Worm (Caenorhabditis elegans) whole organism, late embryonic: Measurements from ENCODE around the gene ddx-19.

Experiments
- C38D4.7 ChIP-seq: fragments of 200-800 bp; sonication (Bioruptor generic); optimal IDR thresholded peaks from 2 replicates; lab custom pipeline; 2018; ENCODE audit warnings: mild to moderate bottlenecking, missing genetic modification characterization, moderate library complexity, missing compliant biosample characterization
- F13H6.1 ChIP-seq: sonication (generic microtip); optimal IDR thresholded peaks from 2 replicates; lab custom pipeline; 2016; ENCODE audit warnings: missing genetic modification characterization, missing compliant biosample characterization
- K02D7.2 ChIP-seq: sonication (generic microtip); optimal IDR thresholded peaks from 2 replicates; lab custom pipeline; 2017; ENCODE audit warnings: mild to moderate bottlenecking, missing genetic modification characterization, missing compliant biosample characterization
- K09A11.1 ChIP-seq: sonication (generic microtip); optimal IDR thresholded peaks from 2 replicates; lab custom pipeline; 2017; ENCODE audit warnings: antibody characterized with exemption, mild to moderate bottlenecking, missing genetic modification characterization, missing compliant biosample characterization; ENCODE audit not compliant: insufficient read depth
- T23F11.4 ChIP-seq: fragments of 200-800 bp; sonication (Bioruptor generic); optimal IDR thresholded peaks from 2 replicates; lab custom pipeline; 2018; ENCODE audit warnings: mild to moderate bottlenecking, missing genetic modification characterization, missing compliant biosample characterization
- Y22D7AL.16 ChIP-seq: sonication (generic microtip); optimal IDR thresholded peaks from 2 replicates; lab custom pipeline; 2016; ENCODE audit warnings: missing genetic modification characterization, missing compliant biosample characterization
- ceh-34 ChIP-seq: sonication (generic microtip); optimal IDR thresholded peaks from 2 replicates; lab custom pipeline; 2016; ENCODE audit warnings: mild to moderate bottlenecking, missing genetic modification characterization, missing compliant biosample characterization
- ceh-48 ChIP-seq: sonication (generic microtip); optimal IDR thresholded peaks from 2 replicates; lab custom pipeline; 2016; ENCODE audit warnings: missing genetic modification characterization, inconsistent platforms, missing compliant biosample characterization
- che-1 ChIP-seq: sonication (generic microtip); optimal IDR thresholded peaks from 2 replicates; lab custom pipeline; 2016; ENCODE audit warnings: mild to moderate bottlenecking, missing genetic modification characterization, missing compliant biosample characterization
- dve-1 ChIP-seq: sonication (generic microtip); optimal IDR thresholded peaks from 2 replicates; lab custom pipeline; 2017; ENCODE audit warnings: antibody characterized with exemption, mild to moderate bottlenecking, missing genetic modification characterization, missing compliant biosample characterization
- elt-2 ChIP-seq: sonication (generic microtip); optimal IDR thresholded peaks from 2 replicates; lab custom pipeline; 2016; ENCODE audit warnings: missing genetic modification reagents, missing genetic modification characterization, missing compliant biosample characterization
- ets-4 ChIP-seq: sonication (generic microtip); optimal IDR thresholded peaks from 2 replicates; lab custom pipeline; 2016; ENCODE audit warnings: missing genetic modification characterization, missing compliant biosample characterization
- eyg-1 ChIP-seq: sonication (generic microtip); optimal IDR thresholded peaks from 2 replicates; lab custom pipeline; 2016; ENCODE audit warnings: missing genotype, missing genetic modification characterization, missing compliant biosample characterization
- fkh-10 ChIP-seq: fragments of 150-350 bp; optimal IDR thresholded peaks from 2 replicates; lab custom pipeline; 2014; ENCODE audit warnings: missing biosample characterization, missing genetic modification reagents, missing genetic modification characterization
- fkh-6 ChIP-seq: sonication (generic microtip); optimal IDR thresholded peaks from 2 replicates; lab custom pipeline; 2016; ENCODE audit warnings: missing genetic modification characterization, missing compliant biosample characterization
- gmeb-2 ChIP-seq: sonication (generic microtip); optimal IDR thresholded peaks from 2 replicates; lab custom pipeline; 2016; ENCODE audit warnings: missing genetic modification characterization, inconsistent platforms, missing compliant biosample characterization
- hlh-30 ChIP-seq: sonication (generic microtip); optimal IDR thresholded peaks from 2 replicates; lab custom pipeline; 2017; ENCODE audit warnings: antibody characterized with exemption, missing genetic modification characterization, missing compliant biosample characterization; ENCODE audit not compliant: insufficient read depth
- hlh-6 ChIP-seq: sonication (generic microtip); optimal IDR thresholded peaks from 2 replicates; lab custom pipeline; 2016; ENCODE audit warnings: missing genotype, missing genetic modification characterization, missing compliant biosample characterization
- lim-6 ChIP-seq: sonication (generic microtip); optimal IDR thresholded peaks from 2 replicates; lab custom pipeline; 2016; ENCODE audit warnings: missing genetic modification characterization, missing compliant biosample characterization
- lin-11 ChIP-seq: fragments of 200-800 bp; sonication (Bioruptor generic); optimal IDR thresholded peaks from 2 replicates; lab custom pipeline; 2018; ENCODE audit warnings: mild to moderate bottlenecking, missing genetic modification characterization, missing compliant biosample characterization
- mec-3 ChIP-seq: sonication (generic microtip); optimal IDR thresholded peaks from 2 replicates; lab custom pipeline; 2016; ENCODE audit warnings: borderline replicate concordance, missing genetic modification characterization, missing compliant biosample characterization
- nfya-1 ChIP-seq: sonication (generic microtip); optimal IDR thresholded peaks from 2 replicates; lab custom pipeline; 2017; ENCODE audit warnings: missing genetic modification characterization, mild to moderate bottlenecking, missing compliant biosample characterization, antibody characterized with exemption, moderate library complexity
- nhr-11 ChIP-seq: fragments of 150-350 bp; optimal IDR thresholded peaks from 2 replicates; lab custom pipeline; 2014; ENCODE audit warnings: missing biosample characterization, missing genetic modification characterization
- nhr-232 ChIP-seq: sonication (generic microtip); optimal IDR thresholded peaks from 2 replicates; lab custom pipeline; 2016; ENCODE audit warnings: missing genetic modification characterization, missing compliant biosample characterization
- pag-3 ChIP-seq: sonication (generic microtip); optimal IDR thresholded peaks from 2 replicates; lab custom pipeline; 2016; ENCODE audit warnings: missing compliant biosample characterization, missing genetic modification characterization, borderline replicate concordance
- pat-9 ChIP-seq: fragments of 200-800 bp; sonication (Bioruptor generic); optimal IDR thresholded peaks from 2 replicates; lab custom pipeline; 2018; ENCODE audit warnings: mild to moderate bottlenecking, missing genetic modification characterization, moderate library complexity, missing compliant biosample characterization
- pha-2 ChIP-seq: sonication (generic microtip); optimal IDR thresholded peaks from 2 replicates; lab custom pipeline; 2017; ENCODE audit warnings: mild to moderate bottlenecking, missing genetic modification characterization, missing compliant biosample characterization
- pha-4 ChIP-seq: fragments of 150-350 bp; optimal IDR thresholded peaks from 2 replicates; lab custom pipeline; 2018; ENCODE audit warnings: missing biosample characterization, missing genetic modification reagents, missing genetic modification characterization
- ref-2 ChIP-seq: sonication (generic microtip); optimal IDR thresholded peaks from 2 replicates; lab custom pipeline; 2016; ENCODE audit warnings: missing genetic modification characterization, missing compliant biosample characterization
- rnt-1 ChIP-seq: sonication (generic microtip); optimal IDR thresholded peaks from 2 replicates; lab custom pipeline; 2016; ENCODE audit warnings: missing genetic modification characterization, missing compliant biosample characterization
- sox-2 ChIP-seq: fragments of 200-800 bp; sonication (Bioruptor generic); IDR thresholded peaks from 2 replicates; pipeline ENCODE4 v1.3.6; 2022; ENCODE audit warnings: missing genetic modification reagents, missing genetic modification characterization, missing compliant biosample characterization
- sox-4 ChIP-seq: sonication (generic microtip); optimal IDR thresholded peaks from 2 replicates; lab custom pipeline; 2017; ENCODE audit warnings: mild to moderate bottlenecking, missing genetic modification characterization, inconsistent platforms, missing compliant biosample characterization
- tbx-2 ChIP-seq: sonication (generic microtip); optimal IDR thresholded peaks from 2 replicates; lab custom pipeline; 2016; ENCODE audit warnings: missing genetic modification characterization, missing compliant biosample characterization
- unc-3 ChIP-seq, 2 experiments: fragments of 200-800 bp in 1 of 2; sonication (Bioruptor generic) in 1 of 2; sonication (generic microtip) in 1 of 2; conservative IDR thresholded peaks in 1 of 2; optimal IDR thresholded peaks in 1 of 2; 2 replicates each; pipeline versions ENCODE4 v1.3.6 to Lab custom; 2016 to 2022; ENCODE audit warnings: missing compliant biosample characterization in 2 of 2, missing genetic modification characterization in 2 of 2, missing genetic modification reagents in 1 of 2
- unc-42 ChIP-seq: sonication (generic microtip); optimal IDR thresholded peaks from 2 replicates; lab custom pipeline; 2016; ENCODE audit warnings: missing genotype, missing genetic modification characterization, missing compliant biosample characterization
- unc-86 ChIP-seq: sonication (generic microtip); optimal IDR thresholded peaks from 2 replicates; lab custom pipeline; 2016; ENCODE audit warnings: missing genetic modification characterization, missing compliant biosample characterization
- zip-5 ChIP-seq: sonication (generic microtip); optimal IDR thresholded peaks from 2 replicates; lab custom pipeline; 2016; ENCODE audit warnings: missing genetic modification characterization, missing compliant biosample characterization

ddx-19 gene

DNA sequence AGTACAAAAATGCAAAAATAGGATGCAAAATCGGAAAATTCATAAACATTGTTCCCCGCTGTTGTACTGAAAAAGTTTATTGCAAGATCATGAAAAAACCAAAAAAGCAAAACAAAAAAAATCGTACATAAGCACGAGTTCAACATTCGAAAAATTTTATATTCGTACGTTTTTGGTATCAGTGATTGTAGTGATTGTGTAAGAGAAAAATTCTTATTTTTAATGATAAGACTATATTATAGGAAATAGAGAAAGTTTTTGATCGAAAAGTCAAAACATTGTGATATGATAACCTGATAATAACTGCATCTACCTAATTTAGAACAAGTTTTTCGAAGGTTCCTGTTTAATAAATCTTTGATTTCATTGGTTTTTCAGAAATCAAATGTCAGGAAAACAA is 32.6 kb downstream of the ddx-19 start:
- no peak for TF ChIP-seq fkh-6
- no peak for TF ChIP-seq pha-2 (tag; lab: Kevin White, UChicago)
- no peak for TF ChIP-seq C38D4.7 (GFP tag; lab: Kevin White, UChicago)
- TF ChIP-seq T23F11.4 (GFP tag; lab: Kevin White, UChicago) = no peak
- no peak for TF ChIP-seq unc-3 (GFP tag; conservative IDR thresholded peaks at IDR 0.05; lab: Robert Waterston, UW)
- no peak for TF ChIP-seq unc-3 (tag; optimal IDR thresholded peaks at IDR 0.05; lab: Kevin White, UChicago)
- TF ChIP-seq pag-3 = no peak
- no peak for TF ChIP-seq K09A11.1
- TF ChIP-seq hlh-6 (tag; lab: Kevin White, UChicago) = no peak
- no peak for TF ChIP-seq K02D7.2
- no peak for TF ChIP-seq F13H6.1 (tag; lab: Kevin White, UChicago)
- TF ChIP-seq sox-2 = no peak
- no peak for TF ChIP-seq ets-4 (tag; lab: Kevin White, UChicago)
- TF ChIP-seq mec-3 (tag; lab: Kevin White, UChicago) = no peak
- TF ChIP-seq, all 69 proteins: peak for 0

DNA sequence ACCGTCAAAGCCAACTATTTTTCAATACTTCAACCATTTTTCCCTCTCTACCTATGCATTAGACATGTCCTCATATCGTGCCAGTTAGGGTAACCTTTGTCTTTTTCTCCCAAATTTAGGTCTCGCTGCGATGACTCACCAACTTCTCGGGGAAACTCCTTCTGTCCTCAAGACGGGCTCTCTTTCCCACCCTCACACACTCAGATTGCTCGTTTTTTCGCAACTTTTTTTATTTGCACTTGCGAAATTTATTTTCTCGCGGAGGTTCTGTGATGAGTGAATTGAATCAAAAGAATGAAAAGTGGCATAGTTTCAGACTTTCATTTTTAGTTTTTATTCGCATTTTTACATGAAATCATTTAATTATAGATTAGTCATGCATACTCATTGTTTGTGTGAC is 35.6 kb downstream of the ddx-19 start:
- TF ChIP-seq pha-4 (tag; lab: Kevin White, UChicago) (no peak), nhr-11 (tag; lab: Kevin White, UChicago) (no peak), hlh-6 (tag; lab: Kevin White, UChicago) (no peak), tbx-2 (tag; lab: Kevin White, UChicago) (no peak), zip-5 (no peak), pha-2 (tag; lab: Kevin White, UChicago) (no peak), che-1 (tag; lab: Kevin White, UChicago) (no peak), nhr-232 (tag; lab: Kevin White, UChicago) (no peak), hlh-30 (tag; lab: Kevin White, UChicago) (no peak)

- TF ChIP-seq ets-4 (tag; lab: Kevin White, UChicago) = no peak
- peak; percentile 57 for TF ChIP-seq unc-42 (tag; lab: Kevin White, UChicago)
These were observed 36.3 kb downstream of the ddx-19 start for ce11 chrII:8920955-8921354.

DNA sequence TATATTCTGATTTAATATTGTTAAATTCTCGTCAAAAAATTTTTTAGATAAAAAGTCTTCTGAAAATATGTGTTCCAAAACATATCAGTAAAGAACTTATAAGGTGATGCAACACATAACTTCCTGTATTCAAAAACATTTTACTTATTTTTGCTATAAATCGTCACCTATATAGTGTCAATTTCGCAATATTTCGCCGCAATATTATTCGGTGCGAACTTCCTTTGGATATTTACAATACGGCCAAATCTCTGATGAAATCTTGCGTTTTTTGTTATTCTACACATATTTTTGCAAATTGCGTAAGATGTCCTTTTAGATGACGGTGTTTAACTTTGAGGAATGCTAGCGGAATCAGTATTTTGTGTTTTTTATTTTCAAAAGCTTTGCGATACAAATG is 36.8 kb downstream of the ddx-19 start:
- TF ChIP-seq rnt-1 (tag; lab: Kevin White, UChicago) (no peak), unc-42 (tag; lab: Kevin White, UChicago) (no peak), dve-1 (no peak)

- TF ChIP-seq unc-3 (GFP tag; conservative IDR thresholded peaks at IDR 0.05; lab: Robert Waterston, UW) = no peak
- TF ChIP-seq unc-3 (tag; optimal IDR thresholded peaks at IDR 0.05; lab: Kevin White, UChicago) = no peak
- TF ChIP-seq lim-6 (tag; lab: Kevin White, UChicago) = no peak
- no peak for TF ChIP-seq ref-2 (tag; lab: Kevin White, UChicago)
- TF ChIP-seq hlh-30 (tag; lab: Kevin White, UChicago) = no peak
- TF ChIP-seq Y22D7AL.16 (tag; lab: Kevin White, UChicago) = no peak
- TF ChIP-seq nhr-11 (tag; lab: Kevin White, UChicago) = no peak
- peak; percentile 57 for TF ChIP-seq elt-2 (tag; lab: Kevin White, UChicago)
- no peak for TF ChIP-seq ceh-48
These were observed 37.4 kb downstream of the ddx-19 start, which contains the start of gene B0457.6 for ce11 chrII:8922140-8922539. Gene B0457.6, plus strand, starts transcription at chrII:8922423.

- TF ChIP-seq sox-4 (tag; lab: Kevin White, UChicago) (no peak), pat-9 (no peak), sox-2 (no peak), lin-11 (tag; lab: Kevin White, UChicago) (no peak), eyg-1 (tag; lab: Kevin White, UChicago) (no peak), unc-86 (tag; lab: Kevin White, UChicago) (no peak), che-1 (tag; lab: Kevin White, UChicago) (no peak), mec-3 (tag; lab: Kevin White, UChicago) (no peak), fkh-10 (GFP tag; lab: Kevin White, UChicago) (no peak), nfya-1 (no peak), ceh-34 (no peak), gmeb-2 (tag; lab: Kevin White, UChicago) (no peak), ets-4 (tag; lab: Kevin White, UChicago) (no peak)
- TF ChIP-seq, all 69 proteins: peak for 0
These were observed 38.5 kb downstream of the ddx-19 start for ce11 chrII:8923187-8923586.
